Worm (Caenorhabditis elegans): ENCODE data around the gene F55G11.8.

DNA sequence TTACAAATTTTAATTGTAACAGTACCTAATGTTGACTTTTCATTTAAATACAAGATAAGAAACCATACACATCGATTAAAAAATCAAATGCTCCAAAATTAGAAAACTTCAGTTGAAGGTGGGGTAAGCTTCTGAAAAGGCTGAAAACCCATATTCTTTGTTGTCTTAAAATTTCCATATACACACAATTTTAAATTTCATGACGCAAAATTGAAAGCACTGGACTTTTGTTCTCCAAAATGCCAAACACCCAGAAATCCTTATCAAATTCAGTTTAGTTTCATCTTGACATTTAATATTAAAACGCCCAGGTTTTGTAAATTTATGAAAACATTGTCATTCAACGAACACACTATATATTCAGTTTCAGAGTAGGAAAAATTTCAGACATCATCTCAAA, 2.5 kb upstream of the F55G11.8 start, which contains the start of gene F55G11.7:
- TF ChIP-seq mep-1 (tag; optimal IDR thresholded peaks at IDR 0.05) (no peak), unc-39 (tag; optimal IDR thresholded peaks at IDR 0.05) (no peak), cnd-1 (tag; optimal IDR thresholded peaks at IDR 0.05) (no peak), unc-62 (GFP tag; optimal IDR thresholded peaks at IDR 0.05) (no peak), elt-1 (tag; optimal IDR thresholded peaks at IDR 0.05; ENCODE audit: borderline replicate concordance, insufficient read depth) (no peak)
